Worm (Caenorhabditis elegans): Measurements from ENCODE around the gene srlf-31.

DNA sequence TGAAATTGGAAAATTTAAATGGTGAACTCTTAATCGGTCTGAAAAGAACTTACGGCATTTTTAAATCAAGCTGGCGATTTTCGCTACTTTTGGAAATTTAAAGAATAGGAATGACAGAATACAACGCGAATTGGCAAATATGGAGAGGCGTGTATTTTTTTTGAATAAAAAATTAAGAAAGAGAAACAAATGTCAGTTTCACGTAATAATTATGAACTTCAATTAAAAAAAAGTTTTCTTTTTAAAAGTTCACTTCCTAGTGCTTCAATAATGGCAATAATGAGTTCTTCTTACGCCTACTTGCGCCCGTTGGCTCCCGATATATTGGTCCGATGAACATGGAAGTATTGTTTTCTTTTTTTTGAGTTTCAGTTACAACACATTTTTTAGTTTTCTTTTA, 45.3 kb downstream of the srlf-31 start, which contains the start of gene pph-2:
- no peak for TF ChIP-seq nhr-11 (tag; optimal IDR thresholded peaks at IDR 0.05)
- TF ChIP-seq unc-62 (GFP tag; optimal IDR thresholded peaks at IDR 0.05) = no peak
- TF ChIP-seq lin-39 (tag; optimal IDR thresholded peaks at IDR 0.05) = no peak
- no peak for TF ChIP-seq pha-4 (tag; optimal IDR thresholded peaks at IDR 0.05)
- TF ChIP-seq aly-2 (tag; optimal IDR thresholded peaks at IDR 0.05) = no peak
